Worm (Caenorhabditis elegans) whole organism, mixed stage, embryonic: ENCODE data around the gene ttr-45.

Experiments
- ceh-43 ChIP-seq: fragments of 200-800 bp; sonication (Bioruptor generic); optimal IDR thresholded peaks from 2 replicates; lab custom pipeline; 2018; ENCODE audit warnings: mild to moderate bottlenecking, missing genetic modification characterization, moderate library complexity, missing compliant biosample characterization
- ces-1 ChIP-seq: fragments of 150-350 bp; optimal IDR thresholded peaks from 2 replicates; lab custom pipeline; 2014; ENCODE audit warnings: missing biosample characterization, missing genetic modification reagents, missing genetic modification characterization
- cnd-1 ChIP-seq: fragments of 200-800 bp; sonication (Bioruptor generic); optimal IDR thresholded peaks from 2 replicates; lab custom pipeline; 2018; ENCODE audit warnings: mild to moderate bottlenecking, missing genetic modification characterization, missing compliant biosample characterization
- elt-1 ChIP-seq: sonication (generic microtip); optimal IDR thresholded peaks from 2 replicates; lab custom pipeline; 2017; ENCODE audit warnings: missing genetic modification characterization, mild to moderate bottlenecking, missing compliant biosample characterization, antibody characterized with exemption, moderate library complexity, borderline replicate concordance; ENCODE audit not compliant: insufficient read depth
- elt-3 ChIP-seq: fragments of 150-350 bp; optimal IDR thresholded peaks from 2 replicates; lab custom pipeline; 2014; ENCODE audit warnings: missing biosample characterization, missing genetic modification characterization
- ham-2 ChIP-seq: fragments of 200-800 bp; sonication (Bioruptor generic); optimal IDR thresholded peaks from 2 replicates; lab custom pipeline; 2018; ENCODE audit warnings: mild to moderate bottlenecking, missing genetic modification characterization, missing compliant biosample characterization
- hlh-1 ChIP-seq: fragments of 150-350 bp; optimal IDR thresholded peaks from 2 replicates; lab custom pipeline; 2014; ENCODE audit warnings: missing biosample characterization, missing genetic modification reagents, missing genetic modification characterization
- lin-13 ChIP-seq: fragments of 150-350 bp; optimal IDR thresholded peaks from 2 replicates; lab custom pipeline; 2014; ENCODE audit warnings: missing biosample characterization, missing genetic modification characterization
- mep-1 ChIP-seq: fragments of 150-350 bp; optimal IDR thresholded peaks from 2 replicates; lab custom pipeline; 2017; ENCODE audit warnings: missing biosample characterization, missing genetic modification reagents, missing genetic modification characterization, inconsistent platforms
- nhr-76 ChIP-seq: sonication (generic microtip); optimal IDR thresholded peaks from 2 replicates; lab custom pipeline; 2017; ENCODE audit warnings: missing biosample characterization, missing genetic modification characterization
- pha-4 ChIP-seq: fragments of 150-350 bp; optimal IDR thresholded peaks from 2 replicates; lab custom pipeline; 2018; ENCODE audit warnings: missing biosample characterization, missing genetic modification reagents, missing genetic modification characterization
- unc-120 ChIP-seq: sonication (generic microtip); optimal IDR thresholded peaks from 2 replicates; lab custom pipeline; 2017; ENCODE audit warnings: missing genetic modification characterization, missing compliant biosample characterization; ENCODE audit not compliant: poor library complexity, severe bottlenecking
- unc-62 ChIP-seq: fragments of 150-350 bp; optimal IDR thresholded peaks from 2 replicates; lab custom pipeline; 2014; ENCODE audit warnings: missing biosample characterization, missing genetic modification reagents, missing genetic modification characterization
- ztf-11 ChIP-seq: fragments of 150-350 bp; optimal IDR thresholded peaks from 2 replicates; lab custom pipeline; 2014; ENCODE audit warnings: missing biosample characterization, missing genetic modification characterization

ce11 chrIV:13247780-13248179 is 6.2 kb upstream of the ttr-45 start:
- no peak for TF ChIP-seq ztf-11 (tag; lab: Kevin White, UChicago)
- TF ChIP-seq ceh-43 (GFP tag; lab: Kevin White, UChicago), result no peak
- no peak for TF ChIP-seq elt-1 (tag; lab: Kevin White, UChicago)
- TF ChIP-seq hlh-1 (tag; lab: Kevin White, UChicago), result no peak
- no peak for TF ChIP-seq pha-4 (tag; lab: Kevin White, UChicago)
- no peak for TF ChIP-seq mep-1 (tag; lab: Kevin White, UChicago)
- no peak for TF ChIP-seq lin-13 (tag; lab: Kevin White, UChicago)
- no peak for TF ChIP-seq unc-62
- no peak for TF ChIP-seq cnd-1
- no peak for TF ChIP-seq ces-1 (GFP tag; lab: Kevin White, UChicago)
- no peak for TF ChIP-seq ham-2
- no peak for TF ChIP-seq elt-3
- TF ChIP-seq nhr-76 (tag; lab: Kevin White, UChicago), result no peak
- no peak for TF ChIP-seq unc-120
